Fruit fly (Drosophila melanogaster): ENCODE measurements around the gene CG3842.

- TF ChIP-seq Gug (GFP tag; IDR thresholded peaks at IDR 0.05) (no peak), fkh (GFP tag; optimal IDR thresholded peaks at IDR 0.05) (no peak), CG6276 (GFP tag; optimal IDR thresholded peaks at IDR 0.05) (no peak), spab (GFP tag; optimal IDR thresholded peaks at IDR 0.05) (no peak), CG6163 (GFP tag; IDR thresholded peaks at IDR 0.05) (no peak), CG8119 (GFP tag; IDR thresholded peaks at IDR 0.05) (no peak), Ets96B (tag; optimal IDR thresholded peaks at IDR 0.05) (no peak), CG10631 (GFP tag; optimal IDR thresholded peaks at IDR 0.05) (no peak), Ets21C (GFP tag; optimal IDR thresholded peaks at IDR 0.05) (no peak), CG1621 (tag; optimal IDR thresholded peaks at IDR 0.05) (no peak), OdsH (GFP tag; optimal IDR thresholded peaks at IDR 0.05) (no peak), salr (GFP tag; optimal IDR thresholded peaks at IDR 0.05) (no peak), Blimp-1 (GFP tag; optimal IDR thresholded peaks at IDR 0.05) (no peak)
Observed at dm6 chrX:6315583-6315982, 22.0 kb upstream of the CG3842 start.

Measured in whole organism, prepupa.